Fruit fly (Drosophila melanogaster) whole organism, pupa: ENCODE results near the gene CG33966.

Experiments
- CG12605 ChIP-seq: fragments of 200-800 bp; sonication (Bioruptor generic); IDR thresholded peaks from 2 replicates; pipeline ENCODE4 v1.3.6; 2022; ENCODE audit warnings: missing biosample characterization, missing genetic modification characterization
- CG13204 ChIP-seq: fragments of 200-800 bp; sonication (Bioruptor generic); optimal IDR thresholded peaks from 2 replicates; lab custom pipeline; 2018; ENCODE audit warnings: missing biosample characterization, mild to moderate bottlenecking, missing genetic modification characterization, moderate library complexity
- CG14655 ChIP-seq: fragments of 200-800 bp; sonication (Bioruptor generic); optimal IDR thresholded peaks from 3 replicates; lab custom pipeline; 2017; ENCODE audit warnings: mild to moderate bottlenecking, missing biosample characterization, missing genetic modification reagents, missing genetic modification characterization
- CG15710 ChIP-seq: fragments of 200-800 bp; sonication (Bioruptor generic); optimal IDR thresholded peaks from 2 replicates; lab custom pipeline; 2018; ENCODE audit warnings: missing biosample characterization, mild to moderate bottlenecking, missing genetic modification characterization, moderate library complexity
- CG17806 ChIP-seq: fragments of 200-800 bp; sonication (Bioruptor generic); optimal IDR thresholded peaks from 2 replicates; lab custom pipeline; 2018; ENCODE audit warnings: missing biosample characterization, mild to moderate bottlenecking, missing genetic modification characterization, moderate library complexity
- CG32121 ChIP-seq: fragments of 200-800 bp; sonication (Bioruptor generic); IDR thresholded peaks from 2 replicates; pipeline ENCODE4 v1.3.6; 2022; ENCODE audit warnings: missing biosample characterization, missing genetic modification characterization
- CG34367 ChIP-seq: fragments of 200-800 bp; sonication (Bioruptor generic); optimal IDR thresholded peaks from 2 replicates; lab custom pipeline; 2018; ENCODE audit warnings: missing biosample characterization, mild to moderate bottlenecking, missing genetic modification characterization
- CG4496 ChIP-seq: fragments of 200-800 bp; sonication (Bioruptor generic); IDR thresholded peaks from 3 replicates; pipeline ENCODE4 v1.3.6; 2022; ENCODE audit warnings: missing biosample characterization, missing genetic modification characterization
- CG8159 ChIP-seq: fragments of 200-800 bp; sonication (Bioruptor generic); optimal IDR thresholded peaks from 3 replicates; lab custom pipeline; 2018; ENCODE audit warnings: missing biosample characterization, mild to moderate bottlenecking, missing genetic modification characterization, moderate library complexity
- CG9948 ChIP-seq: fragments of 200-800 bp; sonication (Bioruptor generic); optimal IDR thresholded peaks from 2 replicates; lab custom pipeline; 2018; ENCODE audit warnings: missing biosample characterization, mild to moderate bottlenecking, missing genetic modification characterization, moderate library complexity
- D1 ChIP-seq: fragments of 200-800 bp; sonication (Bioruptor generic); optimal IDR thresholded peaks from 2 replicates; lab custom pipeline; 2018; ENCODE audit warnings: missing biosample characterization, mild to moderate bottlenecking, missing genetic modification characterization, moderate library complexity
- EcR ChIP-seq: fragments of 200-800 bp; sonication (Bioruptor generic); optimal IDR thresholded peaks from 3 replicates; lab custom pipeline; 2019; ENCODE audit warnings: missing biosample characterization, missing genetic modification characterization, mild to moderate bottlenecking, moderate library complexity, missing genetic modification reagents
- Ets98B ChIP-seq: fragments of 200-800 bp; sonication (Bioruptor generic); IDR thresholded peaks from 2 replicates; pipeline ENCODE4 v1.3.6; 2022; ENCODE audit warnings: missing biosample characterization, missing genetic modification characterization
- Pif1A ChIP-seq: fragments of 200-800 bp; sonication (Bioruptor generic); optimal IDR thresholded peaks from 3 replicates; lab custom pipeline; 2016; ENCODE audit warnings: missing biosample characterization, missing genetic modification characterization
- Pif1B ChIP-seq: fragments of 200-800 bp; sonication (Bioruptor generic); optimal IDR thresholded peaks from 3 replicates; lab custom pipeline; 2016; ENCODE audit warnings: missing biosample characterization, missing genetic modification characterization
- Snoo ChIP-seq: fragments of 200-800 bp; sonication (Bioruptor generic); optimal IDR thresholded peaks from 3 replicates; lab custom pipeline; 2017; ENCODE audit warnings: missing biosample characterization, mild to moderate bottlenecking, missing genetic modification characterization, inconsistent platforms
- fd96Ca ChIP-seq: fragments of 200-800 bp; sonication (Bioruptor generic); IDR thresholded peaks from 3 replicates; pipeline ENCODE4 v1.3.6; 2022; ENCODE audit warnings: missing biosample characterization, missing genetic modification characterization
- gl ChIP-seq: fragments of 200-800 bp; sonication (Bioruptor generic); optimal IDR thresholded peaks from 2 replicates; lab custom pipeline; 2018; ENCODE audit warnings: missing biosample characterization, mild to moderate bottlenecking, missing genetic modification characterization
- rn ChIP-seq: fragments of 200-800 bp; sonication (Bioruptor generic); IDR thresholded peaks from 2 replicates; pipeline ENCODE4 v1.3.6; 2022; ENCODE audit warnings: missing biosample characterization, missing genetic modification characterization

Gene CG33966

DNA sequence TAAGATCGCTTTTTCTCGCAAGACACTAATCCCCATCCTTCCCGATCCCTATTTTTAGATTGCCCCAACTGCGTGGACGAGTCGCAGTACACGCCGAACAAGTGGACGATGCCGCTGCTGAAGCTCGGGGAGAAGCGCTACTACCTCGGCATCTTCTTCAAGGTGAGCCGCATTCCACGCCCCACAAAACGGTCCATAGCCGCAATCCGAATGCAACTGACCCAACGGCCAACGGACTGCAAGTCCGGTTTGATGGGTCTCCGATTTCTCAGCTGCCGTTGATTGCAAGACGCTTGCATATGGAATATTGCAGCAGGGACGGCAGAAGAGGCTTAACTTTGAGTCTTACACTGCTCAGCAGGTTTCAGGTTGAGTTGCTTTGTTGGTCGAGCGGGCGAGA lies 35.1 kb downstream of the CG33966 start:
- TF ChIP-seq CG4496 (no peak), CG9948 (tag; lab: Kevin White, UChicago) (no peak), CG14655 (no peak), Ets98B (no peak), CG13204 (GFP tag; lab: Kevin White, UChicago) (peak; percentile 29), CG15710 (tag; lab: Kevin White, UChicago) (no peak), CG12605 (GFP tag; lab: Robert Waterston, UW) (no peak), gl (tag; lab: Kevin White, UChicago) (no peak), Snoo (tag; lab: Kevin White, UChicago) (no peak), EcR (GFP tag; lab: Kevin White, UChicago) (peak; percentile 92), rn (no peak), fd96Ca (GFP tag; lab: Robert Waterston, UW) (no peak), D1 (tag; lab: Kevin White, UChicago) (no peak), Pif1A (GFP tag; lab: Kevin White, UChicago) (no peak), CG8159 (tag; lab: Kevin White, UChicago) (no peak), CG17806 (tag; lab: Kevin White, UChicago) (no peak)

DNA sequence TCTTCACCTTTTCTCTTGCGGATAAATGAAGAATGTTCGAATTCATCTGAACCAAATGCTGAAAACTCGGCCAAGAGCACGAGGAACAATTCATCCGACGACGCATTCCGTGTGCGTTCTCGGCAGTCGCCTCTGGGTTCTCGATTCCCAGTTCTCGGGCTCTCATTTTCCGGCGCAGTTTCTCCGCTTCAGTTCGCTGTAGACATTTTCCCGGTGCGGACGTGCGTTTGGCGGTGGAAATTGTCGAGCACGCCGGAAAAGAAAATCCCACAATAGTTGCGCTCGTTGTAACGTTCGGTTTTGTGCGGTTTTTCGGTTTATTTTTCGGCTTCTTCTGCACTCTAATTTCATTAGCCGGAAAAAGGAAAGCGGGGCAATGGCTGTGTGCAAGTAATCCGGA lies 41.8 kb downstream of the CG33966 start, which contains the start of gene CG32333:
Gene CG32333 (plus strand): TSS at position 190 of the 400 bp plus-strand sequence.
- TF ChIP-seq CG12605 (GFP tag; lab: Robert Waterston, UW) (no peak), CG13204 (GFP tag; lab: Kevin White, UChicago) (no peak), CG15710 (tag; lab: Kevin White, UChicago) (no peak), CG17806 (tag; lab: Kevin White, UChicago) (no peak), Snoo (tag; lab: Kevin White, UChicago) (no peak), Pif1B (GFP tag; lab: Kevin White, UChicago) (no peak), CG8159 (tag; lab: Kevin White, UChicago) (no peak), CG9948 (tag; lab: Kevin White, UChicago) (no peak), CG4496 (no peak), Pif1A (GFP tag; lab: Kevin White, UChicago) (no peak), gl (tag; lab: Kevin White, UChicago) (no peak)

DNA sequence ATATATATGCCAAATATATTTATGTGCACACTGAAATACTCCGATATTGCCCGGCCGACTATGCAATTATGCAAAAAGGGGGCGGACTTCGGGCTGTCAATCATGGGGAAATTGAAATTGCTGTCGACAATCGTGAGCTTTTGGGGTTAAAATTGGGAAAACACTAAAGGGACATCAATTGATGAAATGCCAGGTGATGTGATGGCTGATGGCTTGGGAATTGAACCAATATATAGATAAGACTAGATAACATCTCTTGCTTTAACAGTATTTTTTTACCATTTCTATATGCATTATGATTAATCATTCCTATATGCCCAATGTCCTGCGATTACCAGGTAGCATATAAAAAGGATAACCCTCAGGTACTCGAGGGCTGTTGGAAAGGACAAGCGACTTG lies 44.0 kb downstream of the CG33966 start:
- TF ChIP-seq Pif1B (GFP tag; lab: Kevin White, UChicago), result no peak
- TF ChIP-seq CG14655, result peak; percentile 6
- no peak for TF ChIP-seq CG17806 (tag; lab: Kevin White, UChicago)
- TF ChIP-seq CG13204 (GFP tag; lab: Kevin White, UChicago), result no peak
- peak; percentile 4 for TF ChIP-seq CG8159 (tag; lab: Kevin White, UChicago)
- no peak for TF ChIP-seq CG32121 (GFP tag; lab: Robert Waterston, UW)
- TF ChIP-seq CG12605 (GFP tag; lab: Robert Waterston, UW), result no peak

DNA sequence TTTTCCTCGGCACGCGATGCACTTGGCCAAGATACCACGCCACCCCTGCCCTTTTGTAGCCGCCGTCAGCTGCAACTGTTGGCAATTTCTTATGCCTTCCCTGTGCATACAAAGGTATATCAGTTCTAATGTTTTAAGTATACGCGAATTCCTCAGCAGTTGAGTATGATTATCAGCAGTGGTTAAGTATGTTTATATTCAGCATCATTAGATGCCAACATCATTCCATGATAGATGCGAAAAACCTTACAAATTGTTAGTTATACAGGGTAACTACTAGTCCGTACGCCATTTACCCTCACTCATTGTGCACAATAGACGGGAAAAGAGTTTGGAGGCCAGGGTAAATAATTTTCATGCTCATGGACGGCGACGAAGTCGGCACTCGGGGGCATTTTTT lies 45.8 kb downstream of the CG33966 start:
- 0 out of 2 replicates have a peak, but pooled peaks have one; percentile 29 for TF ChIP-seq rn
- TF ChIP-seq CG8159 (tag; lab: Kevin White, UChicago), result peak; percentile 7
- peak; percentile 36 for TF ChIP-seq CG34367 (tag; lab: Kevin White, UChicago)
- peak; percentile 33; the same call in 1 of the 2 replicates for TF ChIP-seq Ets98B
- TF ChIP-seq CG4496, result peak; percentile 40; the same call in 1 of the 3 replicates
- peak; percentile 48 for TF ChIP-seq CG15710 (tag; lab: Kevin White, UChicago)
- no peak for TF ChIP-seq CG9948 (tag; lab: Kevin White, UChicago)
- no peak for TF ChIP-seq D1 (tag; lab: Kevin White, UChicago)
- TF ChIP-seq fd96Ca (GFP tag; lab: Robert Waterston, UW), result peak; percentile 42; the same call in 1 of the 3 replicates
- TF ChIP-seq CG32121 (GFP tag; lab: Robert Waterston, UW), result no peak
- TF ChIP-seq CG14655, result peak; percentile 3

dm6 chr3L:1280890-1281622 lies 47.1 kb downstream of the CG33966 start:
- TF ChIP-seq CG12605 (GFP tag; lab: Robert Waterston, UW), result no peak
- no peak for TF ChIP-seq Pif1A (GFP tag; lab: Kevin White, UChicago)
- no peak for TF ChIP-seq CG34367 (tag; lab: Kevin White, UChicago)
- TF ChIP-seq EcR (GFP tag; lab: Kevin White, UChicago), result no peak
- no peak for TF ChIP-seq Snoo (tag; lab: Kevin White, UChicago)
- no peak for TF ChIP-seq fd96Ca (GFP tag; lab: Robert Waterston, UW)
- TF ChIP-seq CG4496, result no peak
- no peak for TF ChIP-seq CG8159 (tag; lab: Kevin White, UChicago)
- TF ChIP-seq, all 21 proteins: peak for 0
